Fruit fly (Drosophila melanogaster): Measurements from ENCODE around the gene CG43880.

The CG43880 gene

dm6 chr3L:7942403-7942952 is 3.6 kb downstream of the CG43880 start:
- TF ChIP-seq CG5204 (GFP tag; optimal IDR thresholded peaks at IDR 0.05) (no peak), kay (GFP tag; ENCODE audit: borderline replicate concordance) (peak; percentile 27), CG7045 (GFP tag; optimal IDR thresholded peaks at IDR 0.05) (peak; percentile 19), pad (GFP tag; optimal IDR thresholded peaks at IDR 0.05) (no peak)

- no peak for TF ChIP-seq CG7101 (tag; optimal IDR thresholded peaks at IDR 0.05)
- TF ChIP-seq cic (GFP tag; optimal IDR thresholded peaks at IDR 0.05) = no peak
- TF ChIP-seq Clk (GFP tag; optimal IDR thresholded peaks at IDR 0.05) = no peak
- no peak for TF ChIP-seq tj (GFP tag; optimal IDR thresholded peaks at IDR 0.05)
- no peak for TF ChIP-seq CG5204 (GFP tag; optimal IDR thresholded peaks at IDR 0.05)
- TF ChIP-seq Mnt (GFP tag; optimal IDR thresholded peaks at IDR 0.05) = no peak
- TF ChIP-seq toe (GFP tag; optimal IDR thresholded peaks at IDR 0.05) = no peak
- TF ChIP-seq CG33017 (tag; optimal IDR thresholded peaks at IDR 0.05) = no peak
- TF ChIP-seq pad (GFP tag; optimal IDR thresholded peaks at IDR 0.05) = no peak
- TF ChIP-seq ovo (GFP tag; optimal IDR thresholded peaks at IDR 0.05) = no peak
- no peak for TF ChIP-seq Hr96 (GFP tag; optimal IDR thresholded peaks at IDR 0.05)
- TF ChIP-seq CG7045 (GFP tag; optimal IDR thresholded peaks at IDR 0.05) = no peak
- TF ChIP-seq kay (GFP tag; ENCODE audit: borderline replicate concordance) = no peak
- no peak for TF ChIP-seq CG1620 (GFP tag; optimal IDR thresholded peaks at IDR 0.05)
- TF ChIP-seq Crg-1 (GFP tag; optimal IDR thresholded peaks at IDR 0.05) = no peak
- no peak for TF ChIP-seq CG12768 (GFP tag; optimal IDR thresholded peaks at IDR 0.05)
These were observed 4.6 kb downstream of the CG43880 start for dm6 chr3L:7941514-7941913.

dm6 chr3L:7940558-7941238 is 5.4 kb downstream of the CG43880 start:
- no peak for TF ChIP-seq Clk (GFP tag; optimal IDR thresholded peaks at IDR 0.05)
- no peak for TF ChIP-seq CG14711 (tag; optimal IDR thresholded peaks at IDR 0.05)
- TF ChIP-seq CG7101 (tag; optimal IDR thresholded peaks at IDR 0.05) = no peak
- TF ChIP-seq ovo (GFP tag; optimal IDR thresholded peaks at IDR 0.05) = no peak
- TF ChIP-seq CG5204 (GFP tag; optimal IDR thresholded peaks at IDR 0.05) = no peak

dm6 chr3L:7938638-7939037 is 7.5 kb downstream of the CG43880 start:
- no peak for TF ChIP-seq pad (GFP tag; optimal IDR thresholded peaks at IDR 0.05)
- TF ChIP-seq Mnt (GFP tag; optimal IDR thresholded peaks at IDR 0.05) = no peak
- no peak for TF ChIP-seq CG7045 (GFP tag; optimal IDR thresholded peaks at IDR 0.05)
- no peak for TF ChIP-seq tj (GFP tag; optimal IDR thresholded peaks at IDR 0.05)
- no peak for TF ChIP-seq cnc (optimal IDR thresholded peaks at IDR 0.05)
- TF ChIP-seq CG7101 (tag; optimal IDR thresholded peaks at IDR 0.05) = no peak
- no peak for TF ChIP-seq kay (GFP tag; ENCODE audit: borderline replicate concordance)
- TF ChIP-seq CG5204 (GFP tag; optimal IDR thresholded peaks at IDR 0.05) = no peak
- TF ChIP-seq bab1 (GFP tag; optimal IDR thresholded peaks at IDR 0.05) = no peak
- TF ChIP-seq CG12768 (GFP tag; optimal IDR thresholded peaks at IDR 0.05) = no peak
- TF ChIP-seq CG1620 (GFP tag; optimal IDR thresholded peaks at IDR 0.05) = no peak
- TF ChIP-seq CG14711 (tag; optimal IDR thresholded peaks at IDR 0.05) = no peak
- TF ChIP-seq Hr96 (GFP tag; optimal IDR thresholded peaks at IDR 0.05) = no peak
- TF ChIP-seq CG11617 (GFP tag; optimal IDR thresholded peaks at IDR 0.05) = no peak
- TF ChIP-seq Clk (GFP tag; optimal IDR thresholded peaks at IDR 0.05) = no peak
- TF ChIP-seq cic (GFP tag; optimal IDR thresholded peaks at IDR 0.05) = no peak
- TF ChIP-seq CG33017 (tag; optimal IDR thresholded peaks at IDR 0.05) = no peak

dm6 chr3L:7935933-7936494 is 10.1 kb downstream of the CG43880 start, which contains the start of the genes syd and Srp9:
TSS of gene syd (minus strand) at chr3L:7936120.
TSS of gene Srp9 (plus strand) at chr3L:7936373.
- TF ChIP-seq CG7101 (tag; optimal IDR thresholded peaks at IDR 0.05) (no peak), ovo (GFP tag; optimal IDR thresholded peaks at IDR 0.05) (no peak), cic (GFP tag; optimal IDR thresholded peaks at IDR 0.05) (no peak), Hr96 (GFP tag; optimal IDR thresholded peaks at IDR 0.05) (no peak), Mnt (GFP tag; optimal IDR thresholded peaks at IDR 0.05) (peak; percentile 13), CG11617 (GFP tag; optimal IDR thresholded peaks at IDR 0.05) (no peak), CG14711 (tag; optimal IDR thresholded peaks at IDR 0.05) (peak; percentile 1), Clk (GFP tag; optimal IDR thresholded peaks at IDR 0.05) (no peak), tj (GFP tag; optimal IDR thresholded peaks at IDR 0.05) (no peak), toe (GFP tag; optimal IDR thresholded peaks at IDR 0.05) (no peak)

- TF ChIP-seq ovo (GFP tag; optimal IDR thresholded peaks at IDR 0.05) (peak; percentile 93), CG5204 (GFP tag; optimal IDR thresholded peaks at IDR 0.05) (no peak), pad (GFP tag; optimal IDR thresholded peaks at IDR 0.05) (peak; percentile 46)
These were observed 10.7 kb downstream of the CG43880 start for dm6 chr3L:7935409-7935932.

dm6 chr3L:7934857-7935256 is 11.3 kb downstream of the CG43880 start:
- TF ChIP-seq pad (GFP tag; optimal IDR thresholded peaks at IDR 0.05) (no peak), Crg-1 (GFP tag; optimal IDR thresholded peaks at IDR 0.05) (no peak), cnc (optimal IDR thresholded peaks at IDR 0.05) (no peak), Hr96 (GFP tag; optimal IDR thresholded peaks at IDR 0.05) (no peak), toe (GFP tag; optimal IDR thresholded peaks at IDR 0.05) (no peak), CG1620 (GFP tag; optimal IDR thresholded peaks at IDR 0.05) (no peak), CG12768 (GFP tag; optimal IDR thresholded peaks at IDR 0.05) (no peak), CG7101 (tag; optimal IDR thresholded peaks at IDR 0.05) (no peak), ovo (GFP tag; optimal IDR thresholded peaks at IDR 0.05) (no peak), cic (GFP tag; optimal IDR thresholded peaks at IDR 0.05) (no peak)

Data from whole organism, adult.